Worm (Caenorhabditis elegans) whole organism, late embryonic: ENCODE data around the gene glc-3.
A peak's percentile ranks its signal among the peaks of the same experiment; 100 is the strongest.
"Not testable (repeated sequence)": the region's sequence is repeated elsewhere in the genome, so short reads cannot be mapped to it uniquely, and the experiment has no call there.

Experiments
- C38D4.7 ChIP-seq: fragments of 200-800 bp; sonication (Bioruptor generic); optimal IDR thresholded peaks from 2 replicates; lab custom pipeline; 2018; ENCODE audit warnings: mild to moderate bottlenecking, missing genetic modification characterization, moderate library complexity, missing compliant biosample characterization
- K02D7.2 ChIP-seq: sonication (generic microtip); optimal IDR thresholded peaks from 2 replicates; lab custom pipeline; 2017; ENCODE audit warnings: mild to moderate bottlenecking, missing genetic modification characterization, missing compliant biosample characterization
- K09A11.1 ChIP-seq: sonication (generic microtip); optimal IDR thresholded peaks from 2 replicates; lab custom pipeline; 2017; ENCODE audit warnings: antibody characterized with exemption, mild to moderate bottlenecking, missing genetic modification characterization, missing compliant biosample characterization; ENCODE audit not compliant: insufficient read depth
- T23F11.4 ChIP-seq: fragments of 200-800 bp; sonication (Bioruptor generic); optimal IDR thresholded peaks from 2 replicates; lab custom pipeline; 2018; ENCODE audit warnings: mild to moderate bottlenecking, missing genetic modification characterization, missing compliant biosample characterization
- Y22D7AL.16 ChIP-seq: sonication (generic microtip); optimal IDR thresholded peaks from 2 replicates; lab custom pipeline; 2016; ENCODE audit warnings: missing genetic modification characterization, missing compliant biosample characterization
- ceh-14 ChIP-seq: sonication (generic microtip); optimal IDR thresholded peaks from 2 replicates; lab custom pipeline; 2016; ENCODE audit warnings: missing genotype, missing genetic modification characterization, missing compliant biosample characterization
- ceh-19 ChIP-seq: fragments of 200-800 bp; sonication (Bioruptor generic); optimal IDR thresholded peaks from 2 replicates; lab custom pipeline; 2018; ENCODE audit warnings: mild to moderate bottlenecking, missing genetic modification characterization, missing compliant biosample characterization
- ceh-2 ChIP-seq: sonication (generic microtip); optimal IDR thresholded peaks from 2 replicates; lab custom pipeline; 2016; ENCODE audit warnings: missing genotype, missing genetic modification characterization, missing compliant biosample characterization
- ceh-30 ChIP-seq: fragments of 150-350 bp; optimal IDR thresholded peaks from 2 replicates; lab custom pipeline; 2014; ENCODE audit warnings: missing biosample characterization, missing genetic modification characterization
- ceh-31 ChIP-seq: sonication (generic microtip); optimal IDR thresholded peaks from 2 replicates; lab custom pipeline; 2016; ENCODE audit warnings: missing genetic modification characterization, missing compliant biosample characterization
- ceh-45 ChIP-seq: fragments of 200-800 bp; sonication (Bioruptor generic); IDR thresholded peaks from 2 replicates; pipeline ENCODE4 v1.3.6; 2022; ENCODE audit warnings: missing genetic modification reagents, missing genetic modification characterization, missing compliant biosample characterization
- ceh-48 ChIP-seq: sonication (generic microtip); optimal IDR thresholded peaks from 2 replicates; lab custom pipeline; 2016; ENCODE audit warnings: missing genetic modification characterization, inconsistent platforms, missing compliant biosample characterization
- ceh-6 ChIP-seq: fragments of 200-800 bp; sonication (Bioruptor generic); optimal IDR thresholded peaks from 2 replicates; lab custom pipeline; 2018; ENCODE audit warnings: mild to moderate bottlenecking, missing genetic modification characterization, missing compliant biosample characterization
- ceh-9 ChIP-seq: sonication (generic microtip); optimal IDR thresholded peaks from 2 replicates; lab custom pipeline; 2016; ENCODE audit warnings: mild to moderate bottlenecking, missing genetic modification characterization, inconsistent platforms, missing compliant biosample characterization
- che-1 ChIP-seq: sonication (generic microtip); optimal IDR thresholded peaks from 2 replicates; lab custom pipeline; 2016; ENCODE audit warnings: mild to moderate bottlenecking, missing genetic modification characterization, missing compliant biosample characterization
- dve-1 ChIP-seq: sonication (generic microtip); optimal IDR thresholded peaks from 2 replicates; lab custom pipeline; 2017; ENCODE audit warnings: antibody characterized with exemption, mild to moderate bottlenecking, missing genetic modification characterization, missing compliant biosample characterization
- elt-4 ChIP-seq: sonication (generic microtip); optimal IDR thresholded peaks from 2 replicates; lab custom pipeline; 2016; ENCODE audit warnings: missing genetic modification characterization, missing compliant biosample characterization
- ets-4 ChIP-seq: sonication (generic microtip); optimal IDR thresholded peaks from 2 replicates; lab custom pipeline; 2016; ENCODE audit warnings: missing genetic modification characterization, missing compliant biosample characterization
- eyg-1 ChIP-seq: sonication (generic microtip); optimal IDR thresholded peaks from 2 replicates; lab custom pipeline; 2016; ENCODE audit warnings: missing genotype, missing genetic modification characterization, missing compliant biosample characterization
- gmeb-2 ChIP-seq: sonication (generic microtip); optimal IDR thresholded peaks from 2 replicates; lab custom pipeline; 2016; ENCODE audit warnings: missing genetic modification characterization, inconsistent platforms, missing compliant biosample characterization
- hlh-13 ChIP-seq: fragments of 200-800 bp; sonication (Bioruptor generic); optimal IDR thresholded peaks from 2 replicates; lab custom pipeline; 2018; ENCODE audit warnings: mild to moderate bottlenecking, missing genetic modification characterization, missing compliant biosample characterization
- hlh-15 ChIP-seq: sonication (generic microtip); optimal IDR thresholded peaks from 2 replicates; lab custom pipeline; 2016; ENCODE audit warnings: missing genetic modification characterization, missing compliant biosample characterization
- hlh-30 ChIP-seq: sonication (generic microtip); optimal IDR thresholded peaks from 2 replicates; lab custom pipeline; 2017; ENCODE audit warnings: antibody characterized with exemption, missing genetic modification characterization, missing compliant biosample characterization; ENCODE audit not compliant: insufficient read depth
- lin-11 ChIP-seq: fragments of 200-800 bp; sonication (Bioruptor generic); optimal IDR thresholded peaks from 2 replicates; lab custom pipeline; 2018; ENCODE audit warnings: mild to moderate bottlenecking, missing genetic modification characterization, missing compliant biosample characterization
- madf-2 ChIP-seq: sonication (generic microtip); optimal IDR thresholded peaks from 2 replicates; lab custom pipeline; 2017; ENCODE audit warnings: missing genetic modification characterization, missing compliant biosample characterization
- mec-3 ChIP-seq: sonication (generic microtip); optimal IDR thresholded peaks from 2 replicates; lab custom pipeline; 2016; ENCODE audit warnings: borderline replicate concordance, missing genetic modification characterization, missing compliant biosample characterization
- odd-2 ChIP-seq: sonication (generic microtip); optimal IDR thresholded peaks from 2 replicates; lab custom pipeline; 2017; ENCODE audit warnings: antibody characterized with exemption, mild to moderate bottlenecking, missing genetic modification characterization, missing compliant biosample characterization
- pax-1 ChIP-seq: fragments of 150-350 bp; optimal IDR thresholded peaks from 2 replicates; lab custom pipeline; 2014; ENCODE audit warnings: missing biosample characterization, missing genetic modification characterization
- rnt-1 ChIP-seq: sonication (generic microtip); optimal IDR thresholded peaks from 2 replicates; lab custom pipeline; 2016; ENCODE audit warnings: missing genetic modification characterization, missing compliant biosample characterization
- tbx-2 ChIP-seq: sonication (generic microtip); optimal IDR thresholded peaks from 2 replicates; lab custom pipeline; 2016; ENCODE audit warnings: missing genetic modification characterization, missing compliant biosample characterization
- unc-3 ChIP-seq, 2 experiments: fragments of 200-800 bp in 1 of 2; sonication (Bioruptor generic) in 1 of 2; sonication (generic microtip) in 1 of 2; conservative IDR thresholded peaks in 1 of 2; optimal IDR thresholded peaks in 1 of 2; 2 replicates each; pipeline versions ENCODE4 v1.3.6 to Lab custom; 2016 to 2022; ENCODE audit warnings: missing compliant biosample characterization in 2 of 2, missing genetic modification characterization in 2 of 2, missing genetic modification reagents in 1 of 2
- unc-42 ChIP-seq: sonication (generic microtip); optimal IDR thresholded peaks from 2 replicates; lab custom pipeline; 2016; ENCODE audit warnings: missing genotype, missing genetic modification characterization, missing compliant biosample characterization
- unc-55 ChIP-seq: sonication (generic microtip); optimal IDR thresholded peaks from 2 replicates; lab custom pipeline; 2017; ENCODE audit warnings: missing biosample characterization, missing genetic modification reagents, missing genetic modification characterization
- unc-86 ChIP-seq: sonication (generic microtip); optimal IDR thresholded peaks from 2 replicates; lab custom pipeline; 2016; ENCODE audit warnings: missing genetic modification characterization, missing compliant biosample characterization
- ztf-16 ChIP-seq: sonication (generic microtip); optimal IDR thresholded peaks from 2 replicates; lab custom pipeline; 2017; ENCODE audit warnings: missing genetic modification characterization, missing compliant biosample characterization

The glc-3 gene

ce11 chrV:5488766-5489165 lies 35.3 kb upstream of the glc-3 start, which contains the start of gene grl-18:
grl-18 (minus strand) TSS chrV:5488866.
- TF ChIP-seq K02D7.2 (no peak), elt-4 (no peak)

DNA sequence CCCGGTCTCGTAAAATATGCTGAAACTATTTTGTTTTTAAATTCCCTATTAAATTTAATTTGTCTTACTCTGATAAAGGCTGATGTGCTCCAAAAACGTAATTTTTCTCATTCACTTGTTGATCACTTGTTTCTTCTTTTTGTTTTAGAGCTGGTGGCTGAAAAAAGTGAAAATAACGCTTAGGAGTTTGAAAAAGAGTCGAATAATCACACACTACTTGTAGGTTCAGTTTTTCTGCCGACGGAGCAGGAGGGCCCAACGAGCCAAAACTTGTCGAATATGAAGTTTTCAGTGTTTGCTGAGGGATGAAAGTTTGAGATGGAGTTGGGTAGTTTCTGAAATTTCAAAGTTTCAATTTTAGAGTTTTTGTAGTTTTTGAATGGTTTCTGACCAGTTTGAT lies 33.7 kb upstream of the glc-3 start:
- TF ChIP-seq odd-2 (tag; lab: Kevin White, UChicago) (no peak), mec-3 (no peak), ztf-16 (tag; lab: Kevin White, UChicago) (no peak), K02D7.2 (no peak), K09A11.1 (no peak)

- no peak for TF ChIP-seq K09A11.1
Measured at ce11 chrV:5484866-5485265, 31.4 kb upstream of the glc-3 start, which contains the start of gene srg-65. srg-65 (minus strand) TSS chrV:5484966.

DNA sequence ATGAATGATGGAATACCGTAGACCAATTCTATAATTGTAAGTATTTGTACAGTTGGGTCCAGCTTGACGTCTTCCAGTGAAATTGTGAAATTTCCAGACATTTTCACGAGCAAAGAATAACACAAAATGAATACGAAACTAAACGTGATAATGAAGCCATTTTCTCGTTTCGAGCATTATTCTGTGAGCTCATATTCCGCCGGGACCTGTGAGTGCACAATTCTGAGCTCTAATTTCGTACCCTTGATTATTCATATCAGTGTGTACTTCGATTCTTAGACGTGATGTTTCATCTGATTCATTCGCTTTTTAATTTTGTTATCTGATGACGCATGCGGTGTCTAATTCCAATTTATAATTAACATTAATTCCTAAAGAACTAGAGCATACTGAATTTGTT lies 28.8 kb upstream of the glc-3 start, which contains the start of gene srg-66:
TSS of gene srg-66 (minus strand) at position 101 of the 400 bp plus-strand sequence.
- TF ChIP-seq odd-2 (tag; lab: Kevin White, UChicago) (no peak), ceh-45 (GFP tag; lab: Robert Waterston, UW) (no peak), ceh-19 (GFP tag; lab: Kevin White, UChicago) (no peak), ceh-30 (no peak), hlh-13 (no peak), gmeb-2 (no peak), hlh-15 (tag; lab: Kevin White, UChicago) (no peak)
- TF ChIP-seq, all 69 proteins: peak for 0

DNA sequence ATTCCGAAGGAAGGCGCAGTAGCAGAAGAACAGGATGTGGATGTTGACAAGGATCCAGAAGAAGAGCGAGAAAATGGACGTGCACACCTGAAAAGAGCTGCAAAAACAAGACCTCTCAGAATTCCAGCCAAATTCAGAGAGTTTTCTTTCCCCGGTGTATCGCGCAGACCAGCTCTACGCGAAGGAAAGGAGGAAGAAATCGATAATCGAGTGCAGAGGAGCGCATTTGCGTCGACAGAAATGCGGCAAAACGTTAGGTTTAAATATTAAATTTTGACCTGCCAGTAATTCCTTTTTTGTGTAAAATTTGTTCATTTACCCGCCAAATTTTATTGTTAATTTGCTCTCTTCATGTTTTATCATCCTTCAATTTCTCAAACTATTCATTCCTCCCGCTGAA lies 24.2 kb upstream of the glc-3 start:
- TF ChIP-seq lin-11 (tag; lab: Kevin White, UChicago) (no peak), C38D4.7 (GFP tag; lab: Kevin White, UChicago) (no peak), ceh-48 (tag; lab: Kevin White, UChicago) (peak; percentile 29), unc-86 (tag; lab: Kevin White, UChicago) (no peak), ceh-31 (tag; lab: Kevin White, UChicago) (no peak), unc-3 (GFP tag; conservative IDR thresholded peaks at IDR 0.05; lab: Robert Waterston, UW) (no peak), unc-3 (tag; optimal IDR thresholded peaks at IDR 0.05; lab: Kevin White, UChicago) (no peak), ceh-2 (tag; lab: Kevin White, UChicago) (no peak), unc-42 (tag; lab: Kevin White, UChicago) (no peak)

ce11 chrV:5470930-5471329 lies 17.4 kb upstream of the glc-3 start, which contains the start of gene ZC317.7:
ZC317.7 (minus strand) TSS chrV:5471030.
- not testable (repeated sequence) for TF ChIP-seq tbx-2 (tag; lab: Kevin White, UChicago); pax-1; che-1 (tag; lab: Kevin White, UChicago)
- TF ChIP-seq, all 69 proteins: peak for 0; not testable (repeated sequence) for 69

- TF ChIP-seq ztf-16, ceh-2, eyg-1 (tag; lab: Kevin White, UChicago): not testable (repeated sequence)
Measured at ce11 chrV:5468489-5468888, 15.0 kb upstream of the glc-3 start, which contains the start of gene ZC317.6. ZC317.6 (minus strand) TSS chrV:5468589.

DNA sequence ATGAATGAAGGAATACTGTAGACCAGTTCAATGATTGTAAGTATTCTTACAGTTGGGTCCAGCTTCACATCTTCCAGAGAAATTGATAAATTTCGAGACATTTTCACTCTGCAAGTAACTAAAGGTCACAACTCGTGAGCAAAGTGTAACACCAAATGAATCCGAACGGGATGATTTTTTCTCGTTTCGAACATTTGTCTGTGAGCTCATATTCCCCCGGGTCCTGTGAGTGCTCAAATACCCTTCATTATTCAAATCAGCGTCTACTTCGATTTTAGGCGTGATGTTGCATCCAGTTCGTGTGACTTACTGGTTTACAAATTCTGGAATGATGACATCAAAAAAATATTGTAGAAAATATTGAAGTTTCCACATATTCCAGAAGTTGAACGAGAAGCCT lies 11.8 kb upstream of the glc-3 start, which contains the start of gene srg-68:
TSS of gene srg-68 (minus strand) at position 101 of the 400 bp plus-strand sequence.
- TF ChIP-seq unc-55 (GFP tag; lab: Kevin White, UChicago), result no peak
- no peak for TF ChIP-seq ceh-48 (tag; lab: Kevin White, UChicago)
- no peak for TF ChIP-seq hlh-30
- TF ChIP-seq Y22D7AL.16 (tag; lab: Kevin White, UChicago), result no peak
- no peak for TF ChIP-seq T23F11.4 (GFP tag; lab: Kevin White, UChicago)
- no peak for TF ChIP-seq rnt-1 (tag; lab: Kevin White, UChicago)
- no peak for TF ChIP-seq pax-1
- TF ChIP-seq ceh-14 (tag; lab: Kevin White, UChicago), result no peak
- no peak for TF ChIP-seq ets-4 (tag; lab: Kevin White, UChicago)
- no peak for TF ChIP-seq dve-1 (tag; lab: Kevin White, UChicago)
- TF ChIP-seq hlh-13, result no peak
- no peak for TF ChIP-seq ceh-45 (GFP tag; lab: Robert Waterston, UW)
- no peak for TF ChIP-seq ceh-9 (tag; lab: Kevin White, UChicago)
- no peak for TF ChIP-seq unc-42 (tag; lab: Kevin White, UChicago)
- TF ChIP-seq ceh-6, result no peak
- TF ChIP-seq madf-2 (tag; lab: Kevin White, UChicago), result no peak
